Worm (Caenorhabditis elegans): ENCODE data around the gene K07H8.12.

DNA sequence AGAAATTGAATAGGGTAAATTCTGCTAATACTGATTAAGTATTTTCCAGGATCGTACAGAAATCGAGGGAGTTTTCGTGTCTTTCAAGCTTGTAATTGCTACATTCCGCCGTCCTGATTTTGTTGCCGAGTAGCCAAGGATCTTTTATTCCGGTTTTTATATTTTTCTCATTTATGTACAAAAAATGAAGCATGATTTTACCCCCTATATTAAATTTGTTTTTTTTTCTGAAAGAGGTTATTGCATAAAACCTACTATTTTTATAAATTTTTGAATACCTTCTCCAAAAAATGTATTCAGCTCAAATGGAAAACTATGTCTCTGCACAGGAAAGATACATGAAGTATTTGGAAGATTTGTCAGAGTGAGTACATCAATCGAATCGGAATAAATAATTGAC is 23.1 kb upstream of the K07H8.12 start, which contains the start of gene F35H10.6:
- TF ChIP-seq mdl-1 (tag; optimal IDR thresholded peaks at IDR 0.05), result no peak
- no peak for TF ChIP-seq F26F4.8 (GFP tag; conservative IDR thresholded peaks at IDR 0.05)
- no peak for TF ChIP-seq gei-8 (GFP tag; optimal IDR thresholded peaks at IDR 0.05)
- TF ChIP-seq daf-12 (tag; optimal IDR thresholded peaks at IDR 0.05), result no peak
- TF ChIP-seq ama-1 (optimal IDR thresholded peaks at IDR 0.05), result no peak
- TF ChIP-seq zfp-2 (tag; optimal IDR thresholded peaks at IDR 0.05), result no peak
- no peak for TF ChIP-seq F49E8.2 (tag; optimal IDR thresholded peaks at IDR 0.05; ENCODE audit: borderline replicate concordance)
- TF ChIP-seq lin-13 (GFP tag; optimal IDR thresholded peaks at IDR 0.05), result no peak
- TF ChIP-seq unc-62 (GFP tag; optimal IDR thresholded peaks at IDR 0.05 in 1 of 2), result no peak
- TF ChIP-seq unc-62 (tag; optimal IDR thresholded peaks at IDR 0.05), result no peak
- no peak for TF ChIP-seq unc-39 (tag; optimal IDR thresholded peaks at IDR 0.05)

Data from whole organism, L4 larva.